Fruit fly (Drosophila melanogaster) whole organism, embryonic: ENCODE measurements around the gene CG14931.

Experiments used
- BEAF-32 ChIP-seq: fragments of 200-800 bp; sonication (Bioruptor generic); optimal IDR thresholded peaks from 3 replicates; lab custom pipeline; 2017; ENCODE audit warnings: missing biosample characterization, missing genetic modification characterization, mild to moderate bottlenecking, moderate library complexity, missing genetic modification reagents
- Bdp1 ChIP-seq: fragments of 200-800 bp; sonication (Bioruptor generic); optimal IDR thresholded peaks from 3 replicates; lab custom pipeline; 2016; ENCODE audit warnings: missing biosample characterization, missing genetic modification characterization
- Bteb2 ChIP-seq: fragments of 200-800 bp; sonication (Bioruptor generic); optimal IDR thresholded peaks from 2 replicates; lab custom pipeline; 2016; ENCODE audit warnings: missing biosample characterization, missing genetic modification characterization
- CG10147 ChIP-seq: fragments of 200-800 bp; sonication (Bioruptor generic); optimal IDR thresholded peaks from 2 replicates; lab custom pipeline; 2019; ENCODE audit warnings: missing biosample characterization, mild to moderate bottlenecking, missing genetic modification characterization, moderate library complexity
- CG11504 ChIP-seq: fragments of 200-800 bp; sonication (Bioruptor generic); optimal IDR thresholded peaks from 3 replicates; lab custom pipeline; 2019; ENCODE audit warnings: missing biosample characterization, mild to moderate bottlenecking, missing genetic modification characterization, moderate library complexity
- CG12299 ChIP-seq: fragments of 200-800 bp; sonication (Bioruptor generic); optimal IDR thresholded peaks from 2 replicates; lab custom pipeline; 2018; ENCODE audit warnings: missing biosample characterization, mild to moderate bottlenecking, missing genetic modification characterization
- CG13424 ChIP-seq: fragments of 200-800 bp; sonication (Bioruptor generic); optimal IDR thresholded peaks from 2 replicates; lab custom pipeline; 2019; ENCODE audit warnings: missing biosample characterization, mild to moderate bottlenecking, missing genetic modification characterization, moderate library complexity
- CG15269 ChIP-seq: fragments of 200-800 bp; sonication (Bioruptor generic); optimal IDR thresholded peaks from 2 replicates; lab custom pipeline; 2018; ENCODE audit warnings: missing biosample characterization, mild to moderate bottlenecking, missing genetic modification characterization, moderate library complexity
- CG1647 ChIP-seq: fragments of 200-800 bp; sonication (Bioruptor generic); optimal IDR thresholded peaks from 3 replicates; lab custom pipeline; 2016; ENCODE audit warnings: missing biosample characterization, missing genetic modification characterization
- CG16813 ChIP-seq: fragments of 200-800 bp; sonication (Bioruptor generic); IDR thresholded peaks from 3 replicates; pipeline ENCODE4 v1.3.6; 2022; ENCODE audit warnings: missing biosample characterization, missing genetic modification characterization; ENCODE audit not compliant: partially characterized antibody
- CG16815 ChIP-seq: fragments of 200-800 bp; sonication (Bioruptor generic); optimal IDR thresholded peaks from 3 replicates; lab custom pipeline; 2017; ENCODE audit warnings: missing biosample characterization, mild to moderate bottlenecking, missing genetic modification characterization
- CG17186 ChIP-seq: fragments of 200-800 bp; sonication (Bioruptor generic); optimal IDR thresholded peaks from 3 replicates; lab custom pipeline; 2017; ENCODE audit warnings: missing biosample characterization, missing genetic modification reagents, missing genetic modification characterization
- CG18619 ChIP-seq: fragments of 200-800 bp; sonication (Bioruptor generic); optimal IDR thresholded peaks from 3 replicates; lab custom pipeline; 2017; ENCODE audit warnings: missing biosample characterization, mild to moderate bottlenecking, missing genetic modification characterization
- CG2889 ChIP-seq: fragments of 200-800 bp; sonication (Bioruptor generic); IDR thresholded peaks from 3 replicates; pipeline ENCODE4 v1.3.6; 2022; ENCODE audit warnings: missing biosample characterization, missing genetic modification characterization
- CG4328 ChIP-seq: fragments of 200-800 bp; sonication (Bioruptor generic); optimal IDR thresholded peaks from 3 replicates; lab custom pipeline; 2017; ENCODE audit warnings: missing biosample characterization, missing genetic modification reagents, missing genetic modification characterization
- CG4404 ChIP-seq: fragments of 200-800 bp; sonication (Bioruptor generic); IDR thresholded peaks from 2 replicates; pipeline ENCODE4 v1.3.6; 2022; ENCODE audit warnings: missing biosample characterization, missing genetic modification characterization
- CG7271 ChIP-seq: fragments of 200-800 bp; sonication (Bioruptor generic); optimal IDR thresholded peaks from 2 replicates; lab custom pipeline; 2018; ENCODE audit warnings: missing biosample characterization, mild to moderate bottlenecking, missing genetic modification characterization, moderate library complexity
- CG7839 ChIP-seq: fragments of 200-800 bp; sonication (Bioruptor generic); optimal IDR thresholded peaks from 3 replicates; lab custom pipeline; 2018; ENCODE audit warnings: missing biosample characterization, mild to moderate bottlenecking, missing genetic modification characterization, moderate library complexity
- CHES-1-like ChIP-seq: fragments of 200-800 bp; sonication (Bioruptor generic); optimal IDR thresholded peaks from 2 replicates; lab custom pipeline; 2016; ENCODE audit warnings: missing biosample characterization, missing genetic modification characterization
- CkIIα-i1 ChIP-seq: fragments of 200-800 bp; sonication (Bioruptor generic); IDR thresholded peaks from 2 replicates; pipeline ENCODE4 v1.3.6; 2022; ENCODE audit warnings: missing biosample characterization, missing genetic modification characterization
- Deaf1 ChIP-seq: fragments of 200-800 bp; optimal IDR thresholded peaks from 3 replicates; lab custom pipeline; 2019; ENCODE audit warnings: missing biosample characterization, mild to moderate bottlenecking, missing genetic modification characterization, moderate library complexity
- Dek ChIP-seq: fragments of 200-800 bp; sonication (Bioruptor generic); optimal IDR thresholded peaks from 3 replicates; lab custom pipeline; 2019; ENCODE audit warnings: missing biosample characterization, mild to moderate bottlenecking, missing genetic modification characterization, moderate library complexity
- Ets97D ChIP-seq: fragments of 200-800 bp; sonication (Bioruptor generic); optimal IDR thresholded peaks from 3 replicates; lab custom pipeline; 2016; ENCODE audit warnings: missing biosample characterization, missing genetic modification characterization
- Gsc ChIP-seq: fragments of 200-800 bp; sonication (Bioruptor generic); IDR thresholded peaks from 2 replicates; pipeline ENCODE4 v1.3.6; 2022; ENCODE audit warnings: missing biosample characterization, missing genetic modification characterization
- HLH3B ChIP-seq: fragments of 200-800 bp; sonication (Bioruptor generic); IDR thresholded peaks from 2 replicates; pipeline ENCODE4 v1.3.6; 2022; ENCODE audit warnings: missing biosample characterization, missing genetic modification characterization
- HLH4C ChIP-seq: fragments of 200-800 bp; sonication (Bioruptor generic); IDR thresholded peaks from 3 replicates; pipeline ENCODE4 v1.3.6; 2022; ENCODE audit warnings: missing biosample characterization, missing genetic modification characterization; ENCODE audit not compliant: partially characterized antibody
- HmgD ChIP-seq: fragments of 200-800 bp; sonication (Bioruptor generic); optimal IDR thresholded peaks from 3 replicates; lab custom pipeline; 2016; ENCODE audit warnings: missing biosample characterization, missing genetic modification characterization
- Hr51 ChIP-seq, 2 experiments: fragments of 200-800 bp; sonication (Bioruptor generic); optimal IDR thresholded peaks; 2 replicates in 1 of 2; 3 replicates in 1 of 2; lab custom pipeline; 2016 to 2018; ENCODE audit warnings: missing biosample characterization in 2 of 2, missing genetic modification characterization in 2 of 2, mild to moderate bottlenecking in 1 of 2, moderate library complexity in 1 of 2
- Hr78 ChIP-seq, 2 experiments: fragments of 200-800 bp in 1 of 2; fragments of >200 bp in 1 of 2; sonication (Bioruptor generic) in 1 of 2; optimal IDR thresholded peaks; 2 replicates each; lab custom pipeline; 2017 to 2019; ENCODE audit warnings: missing biosample characterization in 2 of 2, missing genetic modification characterization in 2 of 2, mild to moderate bottlenecking in 1 of 2, moderate library complexity in 1 of 2
- NFAT ChIP-seq: fragments of 200-800 bp; sonication (Bioruptor generic); IDR thresholded peaks from 2 replicates; pipeline ENCODE4 v1.3.6; 2022; ENCODE audit warnings: missing biosample characterization, missing genetic modification characterization
- Nf-YA ChIP-seq: fragments of 200-800 bp; sonication (Bioruptor generic); IDR thresholded peaks from 2 replicates; pipeline ENCODE4 v1.3.6; 2022; ENCODE audit warnings: missing biosample characterization, missing genetic modification characterization
- TFAM ChIP-seq: fragments of 200-800 bp; sonication (Bioruptor generic); optimal IDR thresholded peaks from 2 replicates; lab custom pipeline; 2017; ENCODE audit warnings: missing biosample characterization, missing genetic modification characterization, inconsistent platforms
- Vsx1 ChIP-seq: fragments of 200-800 bp; sonication (Bioruptor generic); optimal IDR thresholded peaks from 2 replicates; lab custom pipeline; 2017; ENCODE audit warnings: missing biosample characterization, mild to moderate bottlenecking, missing genetic modification characterization, missing genetic modification reagents
- abd-A ChIP-seq: fragments of 200-800 bp; sonication (Bioruptor generic); optimal IDR thresholded peaks from 3 replicates; lab custom pipeline; 2019; ENCODE audit warnings: missing biosample characterization, mild to moderate bottlenecking, missing genetic modification characterization, moderate library complexity
- ara ChIP-seq: fragments of 200-800 bp; sonication (Bioruptor generic); IDR thresholded peaks from 2 replicates; pipeline ENCODE4 v1.3.6; 2022; ENCODE audit warnings: missing biosample characterization, missing genetic modification characterization
- ato ChIP-seq: fragments of 200-800 bp; sonication (Bioruptor generic); IDR thresholded peaks from 2 replicates; pipeline ENCODE4 v1.3.6; 2022; ENCODE audit warnings: missing biosample characterization, missing genetic modification characterization; ENCODE audit not compliant: partially characterized antibody
- bab2 ChIP-seq: fragments of 200-800 bp; sonication (Bioruptor generic); optimal IDR thresholded peaks from 2 replicates; lab custom pipeline; 2016; ENCODE audit warnings: missing biosample characterization, missing genetic modification characterization
- cato ChIP-seq: fragments of 200-800 bp; sonication (Bioruptor generic); optimal IDR thresholded peaks from 2 replicates; lab custom pipeline; 2016; ENCODE audit warnings: missing biosample characterization, missing genetic modification characterization, borderline replicate concordance
- grn ChIP-seq: fragments of 200-800 bp; sonication (Bioruptor generic); optimal IDR thresholded peaks from 3 replicates; lab custom pipeline; 2017; ENCODE audit warnings: missing biosample characterization, missing genetic modification characterization
- ken ChIP-seq: fragments of 200-800 bp; sonication (Bioruptor generic); IDR thresholded peaks from 3 replicates; pipeline ENCODE4 v1.3.6; 2022; ENCODE audit warnings: missing biosample characterization, missing genetic modification characterization
- mam ChIP-seq: fragments of 200-800 bp; sonication (Bioruptor generic); optimal IDR thresholded peaks from 3 replicates; lab custom pipeline; 2016; ENCODE audit warnings: missing biosample characterization, missing genetic modification characterization
- onecut ChIP-seq: fragments of 200-800 bp; sonication (Bioruptor generic); IDR thresholded peaks from 2 replicates; pipeline ENCODE4 v1.3.6; 2022; ENCODE audit warnings: missing biosample characterization, missing genetic modification characterization
- rib ChIP-seq: fragments of 200-800 bp; sonication (Bioruptor generic); IDR thresholded peaks from 2 replicates; pipeline ENCODE4 v1.3.6; 2022; ENCODE audit warnings: missing biosample characterization, missing genetic modification characterization
- ro ChIP-seq: fragments of 200-800 bp; sonication (Bioruptor generic); IDR thresholded peaks from 2 replicates; pipeline ENCODE4 v1.3.6; 2022; ENCODE audit warnings: missing biosample characterization, missing genetic modification characterization
- run ChIP-seq: fragments of 200-800 bp; sonication (Bioruptor generic); optimal IDR thresholded peaks from 3 replicates; lab custom pipeline; 2018; ENCODE audit warnings: missing biosample characterization, mild to moderate bottlenecking, missing genetic modification characterization
- sna ChIP-seq: fragments of 200-800 bp; sonication (Bioruptor generic); IDR thresholded peaks from 2 replicates; pipeline ENCODE4 v1.3.6; 2022; ENCODE audit warnings: missing biosample characterization, missing genetic modification characterization; ENCODE audit not compliant: partially characterized antibody
- sob ChIP-seq: fragments of 200-800 bp; sonication (Bioruptor generic); IDR thresholded peaks from 2 replicates; pipeline ENCODE4 v1.3.6; 2022; ENCODE audit warnings: missing biosample characterization, missing genetic modification characterization
- ssp ChIP-seq: fragments of 200-800 bp; sonication (Bioruptor generic); IDR thresholded peaks from 2 replicates; pipeline ENCODE4 v1.3.6; 2022; ENCODE audit warnings: missing biosample characterization, missing genetic modification characterization
- usp ChIP-seq: fragments of >200 bp; optimal IDR thresholded peaks from 2 replicates; lab custom pipeline; 2017; ENCODE audit warnings: missing biosample characterization, missing genetic modification characterization
- z ChIP-seq: fragments of 200-800 bp; sonication (Bioruptor generic); IDR thresholded peaks from 3 replicates; pipeline ENCODE4 v1.3.6; 2022; ENCODE audit warnings: missing biosample characterization, missing genetic modification characterization
- zen2 ChIP-seq: fragments of 200-800 bp; sonication (Bioruptor generic); IDR thresholded peaks from 3 replicates; pipeline ENCODE4 v1.3.6; 2022; ENCODE audit warnings: missing biosample characterization, missing genetic modification characterization; ENCODE audit not compliant: partially characterized antibody

Gene CG14931

dm6 chr2L:11829277-11829676 is 41.1 kb downstream of the CG14931 start, which contains the start of gene esc (continued):
- no peak for TF ChIP-seq grn (GFP tag; lab: Kevin White, UChicago)
- TF ChIP-seq usp (GFP tag; lab: Kevin White, UChicago): no peak
- no peak for TF ChIP-seq CG2889
- TF ChIP-seq CG7271 (tag; lab: Kevin White, UChicago): no peak
- no peak for TF ChIP-seq CG1647 (GFP tag; lab: Kevin White, UChicago)
- no peak for TF ChIP-seq CkIIα-i1
- no peak for TF ChIP-seq ara
- TF ChIP-seq CG4404 (GFP tag; lab: Robert Waterston, UW): no peak
- TF ChIP-seq HLH4C: no peak
- TF ChIP-seq ssp: 0 out of 2 replicates have a peak, but pooled peaks have one; percentile 24
- TF ChIP-seq HLH3B: no peak
- no peak for TF ChIP-seq Hr78 (GFP tag; optimal IDR thresholded peaks at IDR 0.05; lab: Kevin White, UChicago)
- no peak for TF ChIP-seq CG7839 (tag; lab: Kevin White, UChicago)
- no peak for TF ChIP-seq CG18619 (GFP tag; lab: Kevin White, UChicago)
- TF ChIP-seq CG16815 (GFP tag; lab: Kevin White, UChicago): no peak
- TF ChIP-seq ro: no peak
- no peak for TF ChIP-seq Vsx1 (GFP tag; lab: Kevin White, UChicago)
- TF ChIP-seq TFAM (GFP tag; lab: Kevin White, UChicago): no peak
- no peak for TF ChIP-seq CG4328 (GFP tag; lab: Kevin White, UChicago)
- TF ChIP-seq abd-A (tag; lab: Kevin White, UChicago): no peak
- TF ChIP-seq sna (GFP tag; lab: Robert Waterston, UW): no peak
- peak; percentile 30 for TF ChIP-seq Bdp1 (GFP tag; lab: Kevin White, UChicago)
- no peak for TF ChIP-seq bab2
- TF ChIP-seq CG11504 (tag; lab: Kevin White, UChicago): no peak
- TF ChIP-seq run: no peak
- no peak for TF ChIP-seq z (GFP tag; lab: Robert Waterston, UW)
- TF ChIP-seq Dek (tag; lab: Kevin White, UChicago): no peak
- no peak for TF ChIP-seq CG15269 (tag; lab: Kevin White, UChicago)
- peak; percentile 89 for TF ChIP-seq Ets97D
- peak; percentile 25 for TF ChIP-seq Bteb2
- no peak for TF ChIP-seq ato (GFP tag; lab: Robert Waterston, UW)
- peak; percentile 4; the same call in 1 of the 2 replicates for TF ChIP-seq NFAT
- no peak for TF ChIP-seq Deaf1 (tag; lab: Kevin White, UChicago)
- peak; percentile 79 for TF ChIP-seq CG17186 (GFP tag; lab: Kevin White, UChicago)
- no peak for TF ChIP-seq Gsc (GFP tag; lab: Robert Waterston, UW)
- no peak for TF ChIP-seq CG10147
- TF ChIP-seq BEAF-32 (GFP tag; lab: Kevin White, UChicago): peak; percentile 56
- peak; percentile 34; the same call in 1 of the 3 replicates for TF ChIP-seq ken (GFP tag; lab: Robert Waterston, UW)
- TF ChIP-seq CHES-1-like (GFP tag; lab: Kevin White, UChicago): peak; percentile 39
- no peak for TF ChIP-seq onecut (GFP tag; lab: Robert Waterston, UW)
- no peak for TF ChIP-seq zen2 (GFP tag; lab: Robert Waterston, UW)
- TF ChIP-seq CG12299 (tag; lab: Kevin White, UChicago): no peak
- peak; percentile 61; the same call in 1 of the 2 replicates for TF ChIP-seq sob
- TF ChIP-seq Hr51 (GFP tag; optimal IDR thresholded peaks at IDR 0.05; lab: Kevin White, UChicago): no peak
- peak; percentile 65 for TF ChIP-seq HmgD (GFP tag; lab: Kevin White, UChicago)
- no peak for TF ChIP-seq CG13424 (tag; lab: Kevin White, UChicago)
- TF ChIP-seq Nf-YA (GFP tag; lab: Robert Waterston, UW): no peak
- TF ChIP-seq cato: no peak
- no peak for TF ChIP-seq rib (GFP tag; lab: Robert Waterston, UW)
- TF ChIP-seq CG16813 (GFP tag; lab: Robert Waterston, UW): 0 out of 3 replicates have a peak, but pooled peaks have one; percentile 23
- TF ChIP-seq mam (GFP tag; lab: Kevin White, UChicago): peak; percentile 45
